Worm (Caenorhabditis elegans): ENCODE measurements around the gene Y39C12A.9.

DNA sequence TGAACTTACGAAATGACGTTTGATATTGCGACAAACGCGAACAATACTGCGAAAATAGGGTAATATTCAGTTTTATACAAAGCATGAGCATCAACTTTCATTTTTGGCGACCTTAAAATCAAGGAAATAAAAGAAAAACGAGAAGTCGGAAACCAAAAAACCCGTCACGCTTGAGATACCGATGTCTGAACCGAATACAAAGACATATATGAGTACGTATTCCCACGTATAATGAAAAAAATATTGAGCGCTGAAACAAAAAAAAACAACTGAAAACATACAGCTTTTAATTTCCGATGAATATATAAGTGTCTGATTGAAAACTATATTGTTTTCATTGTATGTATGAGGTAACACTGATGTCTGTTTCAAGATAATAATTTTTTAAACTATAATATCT, 29.3 kb downstream of the Y39C12A.9 start, which contains the start of gene sre-18:
- TF ChIP-seq pros-1 (tag; optimal IDR thresholded peaks at IDR 0.05) (no peak), ahr-1 (tag; optimal IDR thresholded peaks at IDR 0.05) (no peak), sdc-2 (tag; optimal IDR thresholded peaks at IDR 0.05) (no peak), fkh-10 (GFP tag; optimal IDR thresholded peaks at IDR 0.05) (no peak), pha-4 (tag; optimal IDR thresholded peaks at IDR 0.05) (no peak), elt-2 (tag; optimal IDR thresholded peaks at IDR 0.05) (no peak), unc-86 (tag; optimal IDR thresholded peaks at IDR 0.05) (no peak)
